Worm (Caenorhabditis elegans) whole organism, late embryonic: ENCODE measurements around the gene lgc-8.

Source experiments
- K09A11.1 ChIP-seq: sonication (generic microtip); optimal IDR thresholded peaks from 2 replicates; lab custom pipeline; 2017; ENCODE audit warnings: antibody characterized with exemption, mild to moderate bottlenecking, missing genetic modification characterization, missing compliant biosample characterization; ENCODE audit not compliant: insufficient read depth
- ama-1 ChIP-seq: fragments of 150-350 bp; optimal IDR thresholded peaks from 2 replicates; lab custom pipeline; 2014
- ceh-18 ChIP-seq: sonication (generic microtip); optimal IDR thresholded peaks from 2 replicates; lab custom pipeline; 2016; ENCODE audit warnings: missing genetic modification characterization, missing compliant biosample characterization
- ceh-19 ChIP-seq: fragments of 200-800 bp; sonication (Bioruptor generic); optimal IDR thresholded peaks from 2 replicates; lab custom pipeline; 2018; ENCODE audit warnings: mild to moderate bottlenecking, missing genetic modification characterization, missing compliant biosample characterization
- ceh-31 ChIP-seq: sonication (generic microtip); optimal IDR thresholded peaks from 2 replicates; lab custom pipeline; 2016; ENCODE audit warnings: missing genetic modification characterization, missing compliant biosample characterization
- ceh-6 ChIP-seq: fragments of 200-800 bp; sonication (Bioruptor generic); optimal IDR thresholded peaks from 2 replicates; lab custom pipeline; 2018; ENCODE audit warnings: mild to moderate bottlenecking, missing genetic modification characterization, missing compliant biosample characterization
- che-1 ChIP-seq: sonication (generic microtip); optimal IDR thresholded peaks from 2 replicates; lab custom pipeline; 2016; ENCODE audit warnings: mild to moderate bottlenecking, missing genetic modification characterization, missing compliant biosample characterization
- dmd-4 ChIP-seq: sonication (generic microtip); optimal IDR thresholded peaks from 2 replicates; lab custom pipeline; 2016; ENCODE audit warnings: borderline replicate concordance, missing genetic modification characterization, missing compliant biosample characterization
- dve-1 ChIP-seq: sonication (generic microtip); optimal IDR thresholded peaks from 2 replicates; lab custom pipeline; 2017; ENCODE audit warnings: antibody characterized with exemption, mild to moderate bottlenecking, missing genetic modification characterization, missing compliant biosample characterization
- elt-2 ChIP-seq: sonication (generic microtip); optimal IDR thresholded peaks from 2 replicates; lab custom pipeline; 2016; ENCODE audit warnings: missing genetic modification reagents, missing genetic modification characterization, missing compliant biosample characterization
- ets-4 ChIP-seq: sonication (generic microtip); optimal IDR thresholded peaks from 2 replicates; lab custom pipeline; 2016; ENCODE audit warnings: missing genetic modification characterization, missing compliant biosample characterization
- fkh-6 ChIP-seq: sonication (generic microtip); optimal IDR thresholded peaks from 2 replicates; lab custom pipeline; 2016; ENCODE audit warnings: missing genetic modification characterization, missing compliant biosample characterization
- gmeb-2 ChIP-seq: sonication (generic microtip); optimal IDR thresholded peaks from 2 replicates; lab custom pipeline; 2016; ENCODE audit warnings: missing genetic modification characterization, inconsistent platforms, missing compliant biosample characterization
- hlh-13 ChIP-seq: fragments of 200-800 bp; sonication (Bioruptor generic); optimal IDR thresholded peaks from 2 replicates; lab custom pipeline; 2018; ENCODE audit warnings: mild to moderate bottlenecking, missing genetic modification characterization, missing compliant biosample characterization
- hlh-30 ChIP-seq: sonication (generic microtip); optimal IDR thresholded peaks from 2 replicates; lab custom pipeline; 2017; ENCODE audit warnings: antibody characterized with exemption, missing genetic modification characterization, missing compliant biosample characterization; ENCODE audit not compliant: insufficient read depth
- hlh-8 ChIP-seq: sonication (generic microtip); optimal IDR thresholded peaks from 2 replicates; lab custom pipeline; 2016; ENCODE audit warnings: missing genotype, missing genetic modification characterization, missing compliant biosample characterization
- lin-11 ChIP-seq: fragments of 200-800 bp; sonication (Bioruptor generic); optimal IDR thresholded peaks from 2 replicates; lab custom pipeline; 2018; ENCODE audit warnings: mild to moderate bottlenecking, missing genetic modification characterization, missing compliant biosample characterization
- madf-2 ChIP-seq: sonication (generic microtip); optimal IDR thresholded peaks from 2 replicates; lab custom pipeline; 2017; ENCODE audit warnings: missing genetic modification characterization, missing compliant biosample characterization
- nfya-1 ChIP-seq: sonication (generic microtip); optimal IDR thresholded peaks from 2 replicates; lab custom pipeline; 2017; ENCODE audit warnings: missing genetic modification characterization, mild to moderate bottlenecking, missing compliant biosample characterization, antibody characterized with exemption, moderate library complexity
- npax-4 ChIP-seq: sonication (generic microtip); optimal IDR thresholded peaks from 2 replicates; lab custom pipeline; 2016; ENCODE audit warnings: missing genetic modification characterization, missing compliant biosample characterization
- pag-3 ChIP-seq: sonication (generic microtip); optimal IDR thresholded peaks from 2 replicates; lab custom pipeline; 2016; ENCODE audit warnings: missing compliant biosample characterization, missing genetic modification characterization, borderline replicate concordance
- pat-9 ChIP-seq: fragments of 200-800 bp; sonication (Bioruptor generic); optimal IDR thresholded peaks from 2 replicates; lab custom pipeline; 2018; ENCODE audit warnings: mild to moderate bottlenecking, missing genetic modification characterization, moderate library complexity, missing compliant biosample characterization
- pax-1 ChIP-seq: fragments of 150-350 bp; optimal IDR thresholded peaks from 2 replicates; lab custom pipeline; 2014; ENCODE audit warnings: missing biosample characterization, missing genetic modification characterization
- pha-4 ChIP-seq: fragments of 150-350 bp; optimal IDR thresholded peaks from 2 replicates; lab custom pipeline; 2018; ENCODE audit warnings: missing biosample characterization, missing genetic modification reagents, missing genetic modification characterization
- ref-2 ChIP-seq: sonication (generic microtip); optimal IDR thresholded peaks from 2 replicates; lab custom pipeline; 2016; ENCODE audit warnings: missing genetic modification characterization, missing compliant biosample characterization
- sox-2 ChIP-seq: fragments of 200-800 bp; sonication (Bioruptor generic); IDR thresholded peaks from 2 replicates; pipeline ENCODE4 v1.3.6; 2022; ENCODE audit warnings: missing genetic modification reagents, missing genetic modification characterization, missing compliant biosample characterization
- tbx-2 ChIP-seq: sonication (generic microtip); optimal IDR thresholded peaks from 2 replicates; lab custom pipeline; 2016; ENCODE audit warnings: missing genetic modification characterization, missing compliant biosample characterization
- tbx-7 ChIP-seq: sonication (generic microtip); optimal IDR thresholded peaks from 2 replicates; lab custom pipeline; 2016; ENCODE audit warnings: missing genotype, missing genetic modification characterization, missing compliant biosample characterization
- unc-3 ChIP-seq, 2 experiments: fragments of 200-800 bp in 1 of 2; sonication (Bioruptor generic) in 1 of 2; sonication (generic microtip) in 1 of 2; conservative IDR thresholded peaks in 1 of 2; optimal IDR thresholded peaks in 1 of 2; 2 replicates each; pipeline versions ENCODE4 v1.3.6 to Lab custom; 2016 to 2022; ENCODE audit warnings: missing compliant biosample characterization in 2 of 2, missing genetic modification characterization in 2 of 2, missing genetic modification reagents in 1 of 2
- unc-42 ChIP-seq: sonication (generic microtip); optimal IDR thresholded peaks from 2 replicates; lab custom pipeline; 2016; ENCODE audit warnings: missing genotype, missing genetic modification characterization, missing compliant biosample characterization

The lgc-8 gene

DNA sequence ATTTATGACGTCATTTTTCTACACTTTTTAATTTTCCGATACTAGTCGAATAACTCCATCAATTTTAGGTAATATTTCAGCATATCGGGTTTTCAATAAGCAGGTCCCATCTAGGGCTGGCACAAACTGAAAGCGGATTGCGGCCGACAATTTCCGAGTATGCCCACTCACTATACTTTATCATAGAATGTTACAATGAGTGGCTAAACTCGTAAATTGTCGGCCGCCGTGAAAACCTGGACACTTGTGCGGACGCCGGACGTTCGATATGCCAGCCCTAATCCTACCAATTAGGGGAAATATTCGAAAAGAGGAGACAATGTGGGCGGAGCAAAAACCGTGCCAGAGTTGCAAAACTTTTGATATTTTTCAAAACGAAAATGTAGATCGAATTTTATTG, 44.1 kb downstream of the lgc-8 start:
- TF ChIP-seq ceh-19 (GFP tag; lab: Kevin White, UChicago) = no peak
- no peak for TF ChIP-seq pat-9 (tag; lab: Kevin White, UChicago)
- no peak for TF ChIP-seq hlh-8 (tag; lab: Kevin White, UChicago)
- no peak for TF ChIP-seq pha-4 (tag; lab: Kevin White, UChicago)
- no peak for TF ChIP-seq ama-1 (lab: Kevin White, UChicago)
- no peak for TF ChIP-seq lin-11 (tag; lab: Kevin White, UChicago)
- no peak for TF ChIP-seq unc-42
- no peak for TF ChIP-seq ceh-31 (tag; lab: Kevin White, UChicago)
- no peak for TF ChIP-seq hlh-30 (tag; lab: Kevin White, UChicago)
- no peak for TF ChIP-seq ref-2 (tag; lab: Kevin White, UChicago)
- TF ChIP-seq tbx-2 (tag; lab: Kevin White, UChicago) = no peak
- no peak for TF ChIP-seq madf-2 (tag; lab: Kevin White, UChicago)
- TF ChIP-seq elt-2 (tag; lab: Kevin White, UChicago) = no peak

DNA sequence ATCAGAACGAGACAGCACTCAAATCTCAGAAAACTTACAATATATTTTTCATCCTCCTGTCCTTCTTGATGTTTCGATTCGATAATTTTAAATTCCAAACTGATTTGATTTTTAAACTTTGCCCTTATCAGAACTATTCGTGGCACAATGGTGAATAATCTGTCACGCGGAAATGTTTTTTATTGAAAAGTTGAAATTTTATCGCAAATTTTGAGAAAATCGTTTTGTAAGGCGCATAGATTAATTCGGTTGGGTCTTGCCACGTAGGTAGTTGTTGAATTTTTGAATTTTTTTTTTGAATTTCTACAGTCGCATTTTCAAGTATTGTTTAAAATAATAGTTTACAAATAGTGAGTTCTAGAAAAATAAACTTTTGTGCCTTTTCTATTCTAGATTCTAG, 45.2 kb downstream of the lgc-8 start, which contains the start of gene ptp-5.2:
TSS of gene ptp-5.2 (minus strand) at position 101 of the 400 bp plus-strand sequence.
- TF ChIP-seq gmeb-2 (tag; lab: Kevin White, UChicago) (no peak), pag-3 (tag; lab: Kevin White, UChicago) (no peak), tbx-7 (no peak), che-1 (tag; lab: Kevin White, UChicago) (no peak), elt-2 (tag; lab: Kevin White, UChicago) (no peak), unc-3 (GFP tag; conservative IDR thresholded peaks at IDR 0.05; lab: Robert Waterston, UW) (no peak), unc-3 (tag; optimal IDR thresholded peaks at IDR 0.05; lab: Kevin White, UChicago) (no peak), hlh-13 (GFP tag; lab: Kevin White, UChicago) (no peak), pax-1 (no peak), ceh-6 (GFP tag; lab: Kevin White, UChicago) (no peak), hlh-30 (tag; lab: Kevin White, UChicago) (no peak), ref-2 (tag; lab: Kevin White, UChicago) (no peak), nfya-1 (tag; lab: Kevin White, UChicago) (no peak), ceh-31 (tag; lab: Kevin White, UChicago) (no peak), dve-1 (tag; lab: Kevin White, UChicago) (no peak), pha-4 (tag; lab: Kevin White, UChicago) (no peak), lin-11 (tag; lab: Kevin White, UChicago) (no peak), K09A11.1 (tag; lab: Kevin White, UChicago) (no peak), fkh-6 (tag; lab: Kevin White, UChicago) (no peak)

DNA sequence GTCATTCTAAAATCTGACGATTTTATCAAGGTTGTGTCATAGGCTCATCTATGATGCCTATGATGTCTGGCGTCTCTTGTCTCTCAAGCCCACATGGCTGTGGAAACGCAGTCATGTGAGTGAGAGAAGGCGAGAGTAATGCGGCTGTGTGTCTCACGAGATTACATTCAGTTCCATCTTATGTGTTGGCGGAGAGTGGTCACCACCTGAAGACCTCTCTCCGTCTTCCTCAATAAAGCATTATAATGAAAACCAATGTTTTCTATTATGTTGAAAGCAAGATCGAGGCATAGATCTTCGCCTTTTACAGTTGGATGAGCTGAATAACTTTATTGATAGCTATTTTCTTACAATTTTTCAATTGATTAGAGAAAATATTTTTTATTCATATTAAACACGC, 47.7 kb downstream of the lgc-8 start:
- peak; percentile 16 for TF ChIP-seq unc-42
- peak; percentile 93 for TF ChIP-seq hlh-30 (tag; lab: Kevin White, UChicago)
- peak; percentile 44 for TF ChIP-seq ceh-31 (tag; lab: Kevin White, UChicago)
- TF ChIP-seq tbx-2 (tag; lab: Kevin White, UChicago) = peak; percentile 24
- 0 out of 2 replicates have a peak, but pooled peaks have one; percentile 43 for TF ChIP-seq sox-2 (GFP tag; lab: Robert Waterston, UW)
- peak; percentile 27 for TF ChIP-seq nfya-1 (tag; lab: Kevin White, UChicago)
- TF ChIP-seq elt-2 (tag; lab: Kevin White, UChicago) = peak; percentile 4
- TF ChIP-seq ceh-18 (tag; lab: Kevin White, UChicago) = peak; percentile 40
- TF ChIP-seq, all 69 proteins: peak for 8; not testable (repeated sequence) for 61

DNA sequence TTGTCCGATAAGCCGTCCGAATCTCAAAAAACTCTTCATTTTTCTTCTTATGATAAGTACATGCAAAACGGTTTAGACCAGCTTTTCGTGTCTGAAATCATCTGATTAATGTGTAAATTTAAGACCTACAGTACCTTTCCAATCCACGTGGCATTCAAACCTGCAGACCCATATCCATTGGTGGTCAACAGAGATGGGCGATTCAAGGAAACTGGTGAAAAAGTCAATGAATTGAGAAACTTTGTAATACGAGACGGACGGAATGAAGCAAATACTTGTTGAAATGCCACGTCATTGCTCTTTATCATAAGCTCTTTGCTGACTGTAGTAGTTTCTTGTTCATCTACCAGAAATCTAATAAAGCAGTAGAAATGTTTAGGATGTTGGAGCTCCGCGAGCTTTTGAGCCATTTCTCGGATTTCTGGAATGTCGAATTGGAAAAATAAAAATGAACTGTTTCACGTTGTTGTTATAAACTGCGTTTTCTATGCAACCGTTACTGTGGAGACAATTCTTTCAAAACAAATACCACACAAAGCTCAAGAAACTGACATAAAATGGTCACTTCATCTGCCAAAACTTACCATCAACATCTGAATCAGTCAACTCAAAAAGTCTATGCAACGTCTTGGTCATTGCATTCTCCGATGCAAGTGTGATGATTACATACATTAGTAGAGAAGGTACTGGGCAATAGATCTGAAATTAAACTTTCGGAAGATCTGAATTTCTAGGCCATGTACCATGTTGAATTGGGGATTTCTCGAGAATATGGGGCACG, 48.5 kb downstream of the lgc-8 start:
- TF ChIP-seq npax-4 (tag; lab: Kevin White, UChicago) (no peak), ets-4 (no peak), dmd-4 (tag; lab: Kevin White, UChicago) (no peak)
